Fruit fly (Drosophila melanogaster): ENCODE measurements around the gene unc-4.

DNA sequence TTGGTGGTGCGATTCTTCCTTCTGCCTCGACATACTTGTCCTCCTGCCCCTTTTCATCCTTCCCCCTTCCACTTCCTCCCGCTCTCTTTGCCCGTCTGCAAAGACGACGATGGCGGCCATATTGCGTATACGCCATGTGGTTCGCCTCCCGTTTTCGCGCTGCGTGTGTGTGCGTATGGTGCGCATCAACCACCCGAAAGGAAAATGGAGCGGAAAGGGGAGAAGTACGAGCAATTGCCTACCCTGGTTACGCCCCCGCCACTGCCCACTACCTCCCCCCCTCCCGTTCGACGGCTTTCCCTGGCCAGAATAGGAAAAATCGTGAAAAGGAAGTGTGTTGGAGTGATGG, 31.4 kb downstream of the unc-4 start:
- TF ChIP-seq CG8478 (optimal IDR thresholded peaks at IDR 0.05) (no peak), CTCF (optimal IDR thresholded peaks at IDR 0.05) (no peak)
